Fruit fly (Drosophila melanogaster): ENCODE measurements around the gene Sgs7.
A peak's percentile ranks its signal among the peaks of the same experiment; 100 is the strongest.

Sgs7 gene

DNA sequence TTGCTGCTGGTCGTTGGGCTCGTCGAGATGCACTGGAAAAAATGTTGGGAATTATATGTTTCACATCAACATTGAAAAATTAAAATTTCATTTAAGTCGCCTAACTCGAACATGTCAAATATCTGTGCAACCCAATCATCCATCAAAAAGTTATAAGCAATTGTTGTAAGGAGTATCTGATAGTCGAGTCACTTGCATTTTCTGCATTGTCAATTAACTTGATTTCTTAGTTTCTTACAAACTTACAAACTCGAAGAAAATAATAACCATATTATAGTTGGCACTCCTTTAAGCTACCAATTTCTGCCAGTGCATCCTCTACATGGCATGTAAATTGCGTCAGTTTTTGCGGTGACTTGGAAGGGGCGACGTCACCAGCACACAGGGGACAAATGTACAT lies 26.5 kb upstream of the Sgs7 start (continued):
- TF ChIP-seq CG1621 (tag; optimal IDR thresholded peaks at IDR 0.05) (peak; percentile 65), CG4318 (GFP tag; optimal IDR thresholded peaks at IDR 0.05) (peak; percentile 65), CG8319 (GFP tag; optimal IDR thresholded peaks at IDR 0.05) (no peak), CG32006 (GFP tag; optimal IDR thresholded peaks at IDR 0.05) (peak; percentile 76), CG15336 (GFP tag; IDR thresholded peaks at IDR 0.05) (peak; percentile 47; the same call in 1 of the 2 replicates), CG16779 (tag; optimal IDR thresholded peaks at IDR 0.05) (peak; percentile 44), CG11902 (GFP tag; optimal IDR thresholded peaks at IDR 0.05) (peak; percentile 16), CG6163 (GFP tag; IDR thresholded peaks at IDR 0.05) (peak; percentile 56; the same call in 2 of the 3 replicates), Gug (GFP tag; IDR thresholded peaks at IDR 0.05) (peak; percentile 28; the same call in 1 of the 2 replicates), fd59A (GFP tag; optimal IDR thresholded peaks at IDR 0.05) (peak; percentile 67), lz (GFP tag; optimal IDR thresholded peaks at IDR 0.05) (peak; percentile 69), fkh (GFP tag; optimal IDR thresholded peaks at IDR 0.05) (no peak), cyc (GFP tag; optimal IDR thresholded peaks at IDR 0.05) (peak; percentile 49), CG11294 (GFP tag; IDR thresholded peaks at IDR 0.05) (no peak), acj6 (GFP tag; optimal IDR thresholded peaks at IDR 0.05) (peak; percentile 75), ss (GFP tag; optimal IDR thresholded peaks at IDR 0.05) (peak; percentile 49 to 72), CG31627 (GFP tag; optimal IDR thresholded peaks at IDR 0.05) (peak; percentile 70)

DNA sequence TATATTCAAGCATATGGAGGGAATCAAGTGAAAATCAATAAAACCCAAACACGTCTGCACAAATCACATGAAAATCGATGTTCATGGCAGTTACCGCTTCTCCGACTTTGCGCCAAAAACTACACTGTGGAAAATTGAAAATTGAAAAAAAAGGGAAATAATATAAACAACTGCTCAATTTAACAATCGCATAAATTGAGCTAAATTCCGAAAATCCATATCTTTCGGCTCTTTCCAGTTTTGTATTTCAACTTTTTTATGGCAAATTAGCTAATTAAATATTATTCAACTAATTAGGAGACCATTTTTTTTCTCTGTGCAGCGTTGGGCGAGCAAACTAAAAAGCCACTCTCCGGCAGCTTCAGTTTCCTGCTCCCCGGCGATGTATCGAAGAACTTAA lies 25.2 kb upstream of the Sgs7 start:
- no peak for TF ChIP-seq Sox15 (GFP tag; optimal IDR thresholded peaks at IDR 0.05)
- no peak for TF ChIP-seq CG8319 (GFP tag; optimal IDR thresholded peaks at IDR 0.05)
- TF ChIP-seq acj6 (GFP tag; optimal IDR thresholded peaks at IDR 0.05), result no peak
- TF ChIP-seq net (GFP tag; optimal IDR thresholded peaks at IDR 0.05), result no peak
- no peak for TF ChIP-seq Hr39 (GFP tag; optimal IDR thresholded peaks at IDR 0.05)
- TF ChIP-seq Lpt (GFP tag; optimal IDR thresholded peaks at IDR 0.05), result no peak
- TF ChIP-seq dac (GFP tag; optimal IDR thresholded peaks at IDR 0.05), result no peak
- TF ChIP-seq CG15336 (GFP tag; IDR thresholded peaks at IDR 0.05), result no peak
- no peak for TF ChIP-seq CG16779 (tag; optimal IDR thresholded peaks at IDR 0.05)
- TF ChIP-seq CG8632 (GFP tag; optimal IDR thresholded peaks at IDR 0.05), result no peak
- no peak for TF ChIP-seq esn (GFP tag; optimal IDR thresholded peaks at IDR 0.05)
- TF ChIP-seq Ets96B (tag; optimal IDR thresholded peaks at IDR 0.05), result peak; percentile 3
- peak; percentile 6 for TF ChIP-seq achi (GFP tag; optimal IDR thresholded peaks at IDR 0.05)
- TF ChIP-seq fd59A (GFP tag; optimal IDR thresholded peaks at IDR 0.05), result no peak
- no peak for TF ChIP-seq CG11762 (GFP tag; optimal IDR thresholded peaks at IDR 0.05; ENCODE audit: insufficient read depth)
- no peak for TF ChIP-seq CG34406 (GFP tag; optimal IDR thresholded peaks at IDR 0.05)
- TF ChIP-seq svp (GFP tag), result no peak
- no peak for TF ChIP-seq Met (GFP tag; optimal IDR thresholded peaks at IDR 0.05)
- TF ChIP-seq vri (GFP tag; optimal IDR thresholded peaks at IDR 0.05), result no peak
- no peak for TF ChIP-seq CG4318 (GFP tag; optimal IDR thresholded peaks at IDR 0.05)
- no peak for TF ChIP-seq Hr4 (GFP tag; optimal IDR thresholded peaks at IDR 0.05)
- TF ChIP-seq CG31627 (GFP tag; optimal IDR thresholded peaks at IDR 0.05), result no peak
- no peak for TF ChIP-seq OdsH (GFP tag; optimal IDR thresholded peaks at IDR 0.05)
- peak; percentile 25 for TF ChIP-seq CG3919 (GFP tag; optimal IDR thresholded peaks at IDR 0.05)
- no peak for TF ChIP-seq topi (GFP tag; optimal IDR thresholded peaks at IDR 0.05)
- TF ChIP-seq dsx (GFP tag; optimal IDR thresholded peaks at IDR 0.05; ENCODE audit: poor library complexity, severe bottlenecking), result no peak
- TF ChIP-seq Smox (GFP tag; optimal IDR thresholded peaks at IDR 0.05), result no peak
- TF ChIP-seq fkh (GFP tag; optimal IDR thresholded peaks at IDR 0.05), result no peak
- TF ChIP-seq salr (GFP tag; optimal IDR thresholded peaks at IDR 0.05), result no peak
- TF ChIP-seq Ets21C (GFP tag; optimal IDR thresholded peaks at IDR 0.05), result no peak
- no peak for TF ChIP-seq Eip93F (GFP tag; optimal IDR thresholded peaks at IDR 0.05)
- TF ChIP-seq eg (GFP tag; IDR thresholded peaks at IDR 0.05), result 0 out of 3 replicates have a peak, but pooled peaks have one; percentile 12
- TF ChIP-seq lz (GFP tag; optimal IDR thresholded peaks at IDR 0.05), result no peak
- no peak for TF ChIP-seq ss (GFP tag; optimal IDR thresholded peaks at IDR 0.05)
- TF ChIP-seq CG6854 (GFP tag; optimal IDR thresholded peaks at IDR 0.05), result no peak
- no peak for TF ChIP-seq CG11902 (GFP tag; optimal IDR thresholded peaks at IDR 0.05)
- peak; percentile 81 for TF ChIP-seq Eip78C (GFP tag)
- TF ChIP-seq cyc (GFP tag; optimal IDR thresholded peaks at IDR 0.05), result no peak
- 0 out of 3 replicates have a peak, but pooled peaks have one; percentile 20 for TF ChIP-seq CG8119 (GFP tag; IDR thresholded peaks at IDR 0.05)
- TF ChIP-seq CG11294 (GFP tag; IDR thresholded peaks at IDR 0.05), result no peak
- no peak for TF ChIP-seq Eip75B (GFP tag; optimal IDR thresholded peaks at IDR 0.05)
- no peak for TF ChIP-seq spab (GFP tag; optimal IDR thresholded peaks at IDR 0.05)
- TF ChIP-seq Sox102F (GFP tag; optimal IDR thresholded peaks at IDR 0.05), result no peak
- TF ChIP-seq CG6163 (GFP tag; IDR thresholded peaks at IDR 0.05), result no peak
- TF ChIP-seq CG7368 (GFP tag; optimal IDR thresholded peaks at IDR 0.05), result no peak
- TF ChIP-seq Hr38 (GFP tag; optimal IDR thresholded peaks at IDR 0.05), result no peak
